Fruit fly (Drosophila melanogaster): ENCODE data around the gene Mob2.

The Mob2 gene

DNA sequence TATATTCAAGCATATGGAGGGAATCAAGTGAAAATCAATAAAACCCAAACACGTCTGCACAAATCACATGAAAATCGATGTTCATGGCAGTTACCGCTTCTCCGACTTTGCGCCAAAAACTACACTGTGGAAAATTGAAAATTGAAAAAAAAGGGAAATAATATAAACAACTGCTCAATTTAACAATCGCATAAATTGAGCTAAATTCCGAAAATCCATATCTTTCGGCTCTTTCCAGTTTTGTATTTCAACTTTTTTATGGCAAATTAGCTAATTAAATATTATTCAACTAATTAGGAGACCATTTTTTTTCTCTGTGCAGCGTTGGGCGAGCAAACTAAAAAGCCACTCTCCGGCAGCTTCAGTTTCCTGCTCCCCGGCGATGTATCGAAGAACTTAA lies 77.5 kb downstream of the Mob2 start (continued):
- TF ChIP-seq Hr51 (GFP tag; optimal IDR thresholded peaks at IDR 0.05) (peak in 1 of 2 experiments; percentile 33), Aef1 (GFP tag; IDR thresholded peaks at IDR 0.05) (no peak), dmrt99B (tag; optimal IDR thresholded peaks at IDR 0.05) (peak; percentile 55), h (optimal IDR thresholded peaks at IDR 0.05) (no peak), CG17361 (GFP tag; IDR thresholded peaks at IDR 0.05) (peak; percentile 35; the same call in 2 of the 3 replicates), CTCF (GFP tag; optimal IDR thresholded peaks at IDR 0.05) (peak; percentile 10), CG5245 (GFP tag; optimal IDR thresholded peaks at IDR 0.05) (peak; percentile 31), CG14050 (GFP tag; IDR thresholded peaks at IDR 0.05) (no peak), peb (GFP tag; IDR thresholded peaks at IDR 0.05) (no peak), caup (GFP tag; optimal IDR thresholded peaks at IDR 0.05; ENCODE audit: severe bottlenecking) (peak; percentile 38), Pdp1 (GFP tag; optimal IDR thresholded peaks at IDR 0.05) (peak in 1 of 2 experiments; percentile 9), scrt (GFP tag; optimal IDR thresholded peaks at IDR 0.05) (peak; percentile 17), wor (GFP tag; IDR thresholded peaks at IDR 0.05) (peak; percentile 11; the same call in 1 of the 2 replicates), Antp (GFP tag; optimal IDR thresholded peaks at IDR 0.05) (peak; percentile 7), CG18599 (GFP tag; optimal IDR thresholded peaks at IDR 0.05) (peak; percentile 65), CG8388 (GFP tag; optimal IDR thresholded peaks at IDR 0.05) (peak; percentile 27), kni (GFP tag; optimal IDR thresholded peaks at IDR 0.05) (no peak), cas (GFP tag; IDR thresholded peaks at IDR 0.05) (no peak), gem (tag; optimal IDR thresholded peaks at IDR 0.05) (peak; percentile 53), CG11504 (tag; optimal IDR thresholded peaks at IDR 0.05) (peak; percentile 61), Blimp-1 (GFP tag; optimal IDR thresholded peaks at IDR 0.05) (peak; percentile 59), onecut (GFP tag; IDR thresholded peaks at IDR 0.05) (peak; percentile 82), ci (GFP tag; IDR thresholded peaks at IDR 0.05) (peak; percentile 68; the same call in 1 of the 3 replicates), dmrt11E (tag; optimal IDR thresholded peaks at IDR 0.05) (no peak), sens (GFP tag) (peak; percentile 73), CG18476 (GFP tag; optimal IDR thresholded peaks at IDR 0.05) (no peak), Ets65A (GFP tag) (peak; percentile 33), CG15073 (GFP tag; optimal IDR thresholded peaks at IDR 0.05) (no peak), nerfin-1 (tag; optimal IDR thresholded peaks at IDR 0.05) (no peak), gce (GFP tag; IDR thresholded peaks at IDR 0.05) (no peak), org-1 (GFP tag; optimal IDR thresholded peaks at IDR 0.05) (peak; percentile 11), CG12391 (tag; optimal IDR thresholded peaks at IDR 0.05) (peak; percentile 4), CG10267 (tag; optimal IDR thresholded peaks at IDR 0.05) (peak; percentile 8), ATbp (GFP tag; optimal IDR thresholded peaks at IDR 0.05) (peak; percentile 10), CG5180 (GFP tag; optimal IDR thresholded peaks at IDR 0.05) (peak; percentile 21), zen (tag; optimal IDR thresholded peaks at IDR 0.05) (no peak), gfzf (GFP tag; optimal IDR thresholded peaks at IDR 0.05) (no peak), unc-4 (GFP tag; IDR thresholded peaks at IDR 0.05; ENCODE audit: partially characterized antibody) (no peak), Sry-δ (GFP tag; optimal IDR thresholded peaks at IDR 0.05) (no peak), Ada2b (GFP tag; IDR thresholded peaks at IDR 0.05) (0 out of 2 replicates have a peak, but pooled peaks have one; percentile 15), CG2712 (tag; optimal IDR thresholded peaks at IDR 0.05) (peak; percentile 27), row (GFP tag; IDR thresholded peaks at IDR 0.05) (peak; percentile 53), phol (tag; optimal IDR thresholded peaks at IDR 0.05) (peak; percentile 64), nmo (GFP tag; optimal IDR thresholded peaks at IDR 0.05) (peak; percentile 44), Xrp1 (GFP tag; IDR thresholded peaks at IDR 0.05) (peak; percentile 66), CG14441 (GFP tag; IDR thresholded peaks at IDR 0.05) (peak; percentile 48), CG10209 (GFP tag; optimal IDR thresholded peaks at IDR 0.05) (peak; percentile 6), CG6683 (GFP tag; optimal IDR thresholded peaks at IDR 0.05) (no peak), klu (GFP tag; IDR thresholded peaks at IDR 0.05) (no peak), bsh (GFP tag; optimal IDR thresholded peaks at IDR 0.05) (peak in 1 of 2 experiments; percentile 20)

Measured in whole organism, embryonic.